Worm (Caenorhabditis elegans): ENCODE results near the gene sre-30.

DNA sequence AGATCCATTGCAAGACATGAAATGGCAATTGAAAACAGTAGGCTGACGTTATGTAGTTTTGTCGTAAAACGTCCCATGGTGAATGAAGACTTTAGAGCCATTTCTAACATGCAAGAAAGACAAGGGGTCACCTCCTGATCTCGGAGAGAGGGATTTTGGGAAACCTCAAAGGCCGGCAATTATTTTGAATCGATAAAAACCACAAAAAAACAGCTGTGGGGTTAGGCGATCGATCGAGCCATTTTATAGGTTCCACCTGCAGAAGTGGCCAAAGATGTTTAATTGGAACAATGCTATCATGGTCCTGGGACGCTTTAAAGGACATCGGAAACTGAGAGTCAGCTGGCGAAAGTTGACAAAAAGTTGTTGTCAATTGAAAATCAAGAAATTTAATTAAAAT lies 8.5 kb upstream of the sre-30 start, which contains the start of gene Y57A10C.11:
- TF ChIP-seq him-1 (tag; optimal IDR thresholded peaks at IDR 0.05) (no peak), W03F9.2 (tag; optimal IDR thresholded peaks at IDR 0.05) (no peak)

Measured in whole organism, L4/young adult.